Worm (Caenorhabditis elegans): Measurements from ENCODE around the gene ugt-38.
A peak's percentile ranks its signal among the peaks of the same experiment; 100 is the strongest.

ugt-38 gene

DNA sequence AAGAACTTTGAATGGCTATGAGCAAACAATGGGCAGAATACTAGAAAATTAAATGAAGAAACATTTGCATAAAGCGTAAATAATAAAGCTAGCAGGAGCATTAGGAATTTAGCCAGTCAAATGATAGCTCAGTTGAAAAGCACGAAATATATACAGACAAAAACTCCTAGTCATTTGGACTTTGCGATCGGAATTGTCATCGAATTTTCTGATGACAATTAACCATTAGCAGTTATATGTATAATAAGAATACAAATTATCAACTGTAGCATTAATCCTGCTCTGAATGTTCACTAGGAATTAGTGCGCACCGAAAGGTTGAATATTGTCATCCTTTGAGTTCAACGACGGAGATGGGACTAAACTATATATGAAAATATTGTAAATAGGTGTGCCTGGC lies at the start of gene ugt-38:
Gene ugt-38 (minus strand): TSS at position 101 of the 400 bp plus-strand sequence.
- TF ChIP-seq W03F9.2 (tag; optimal IDR thresholded peaks at IDR 0.05): no peak

DNA sequence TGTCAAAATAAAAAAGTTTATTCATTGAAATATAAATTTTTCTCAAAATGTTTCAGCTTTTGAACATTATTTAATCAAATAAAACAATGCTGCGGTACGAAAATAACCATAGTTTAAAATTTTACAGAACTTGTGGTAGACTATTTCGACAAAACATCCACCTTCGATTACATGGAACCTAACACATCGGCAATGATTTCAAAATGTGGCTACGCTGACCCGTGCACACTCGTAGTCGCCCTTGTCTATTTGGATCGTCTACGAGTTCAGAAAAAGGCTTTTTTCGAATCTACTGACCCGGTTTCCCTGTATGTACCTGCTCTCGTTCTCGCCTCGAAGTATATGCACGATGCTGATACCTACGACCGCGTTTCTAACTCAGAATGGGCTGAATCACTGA lies 49.8 kb upstream of the ugt-38 start:
- TF ChIP-seq dao-5 (tag; optimal IDR thresholded peaks at IDR 0.05): no peak

DNA sequence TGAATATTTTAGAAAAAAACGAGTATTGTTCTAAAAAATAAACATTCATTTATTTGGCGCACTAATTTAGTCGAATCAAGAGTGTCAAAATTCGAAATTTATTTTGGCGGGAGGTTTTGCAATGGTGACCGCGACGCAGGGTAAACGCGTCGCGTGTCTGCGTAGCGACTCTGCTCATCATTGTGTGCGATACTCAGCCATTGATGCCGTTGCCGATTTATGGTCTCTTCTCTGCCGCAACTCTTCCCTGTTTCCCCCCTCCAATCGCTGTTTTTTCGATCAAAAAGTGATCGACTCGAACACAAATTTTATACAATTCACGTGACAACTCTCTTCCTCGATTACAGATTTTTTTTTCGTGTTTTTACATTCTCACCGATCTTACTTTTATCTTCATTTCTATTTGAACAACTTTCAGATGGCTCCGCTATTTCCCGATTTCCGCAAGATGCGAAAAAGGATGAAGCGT lies 49.3 kb upstream of the ugt-38 start, which contains the start of gene F09G2.2:
Gene F09G2.2 (plus strand): TSS at position 419 of the 469 bp plus-strand sequence.
- TF ChIP-seq W03F9.2 (tag; optimal IDR thresholded peaks at IDR 0.05) (peak; percentile 93), dao-5 (tag; optimal IDR thresholded peaks at IDR 0.05) (no peak), him-1 (tag; optimal IDR thresholded peaks at IDR 0.05) (peak; percentile 52)

DNA sequence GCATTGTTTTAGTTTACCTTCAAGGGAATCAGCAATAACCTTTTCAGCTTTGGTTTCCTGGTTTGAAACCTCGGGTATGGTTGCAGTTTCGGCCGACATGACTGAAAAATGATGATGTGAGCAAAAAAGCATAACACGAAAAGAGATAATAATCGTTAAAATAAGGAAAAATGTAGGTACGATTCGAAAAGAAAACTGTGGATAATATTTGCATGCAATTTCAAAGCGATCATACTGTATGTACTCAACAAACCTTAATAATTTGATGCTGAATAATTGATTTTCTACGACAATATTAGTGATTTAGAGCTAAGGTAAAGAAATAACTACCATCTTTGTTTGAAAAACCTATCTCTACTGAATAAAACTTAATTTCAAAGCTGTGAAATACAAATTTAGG lies 48.8 kb upstream of the ugt-38 start, which contains the start of gene attf-2:
Gene attf-2 (minus strand): TSS at position 101 of the 400 bp plus-strand sequence.
- TF ChIP-seq him-1 (tag; optimal IDR thresholded peaks at IDR 0.05) (no peak), dao-5 (tag; optimal IDR thresholded peaks at IDR 0.05) (no peak), W03F9.2 (tag; optimal IDR thresholded peaks at IDR 0.05) (no peak)

DNA sequence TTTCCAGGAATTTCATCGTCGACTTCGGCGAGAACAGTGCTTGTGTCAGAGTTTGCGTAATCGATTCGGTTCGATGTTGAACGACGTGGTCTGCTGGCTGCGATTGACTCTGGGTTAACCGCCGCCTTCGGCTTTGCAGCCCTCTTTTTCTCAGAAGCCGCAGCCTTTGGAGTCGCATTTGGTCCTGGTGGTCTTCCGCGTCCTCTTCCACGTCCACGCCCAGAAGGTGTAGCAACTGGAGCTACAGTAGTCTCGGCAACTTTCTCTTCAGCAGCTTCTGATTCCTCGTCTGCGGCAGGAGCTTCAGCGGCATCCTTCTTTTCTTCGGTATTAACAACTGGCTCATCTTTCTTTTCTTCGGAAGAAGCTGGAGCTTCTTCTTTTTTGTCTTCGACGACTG lies 47.5 kb upstream of the ugt-38 start:
- TF ChIP-seq him-1 (tag; optimal IDR thresholded peaks at IDR 0.05) (no peak), W03F9.2 (tag; optimal IDR thresholded peaks at IDR 0.05) (no peak), dao-5 (tag; optimal IDR thresholded peaks at IDR 0.05) (no peak)

DNA sequence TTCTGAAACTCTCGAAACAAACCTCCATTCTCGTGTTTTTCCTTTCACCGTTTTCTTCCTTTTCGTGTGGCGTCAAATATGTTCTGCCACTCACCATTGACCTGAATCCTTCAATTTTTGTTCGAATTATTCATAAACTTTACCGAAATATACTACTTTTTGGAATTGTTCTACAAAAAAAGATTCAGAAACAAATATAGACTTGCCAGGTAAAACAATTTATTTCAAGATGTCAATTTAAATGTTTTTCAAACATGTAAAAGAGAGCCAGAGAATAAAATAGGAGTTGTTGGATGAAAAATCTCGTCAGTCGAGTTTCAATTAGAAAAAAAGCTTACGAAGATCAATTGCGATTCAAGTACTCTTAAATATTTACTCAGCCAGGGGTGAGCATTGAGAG lies 46.3 kb upstream of the ugt-38 start, which contains the start of gene F09G2.8:
Gene F09G2.8 (minus strand): TSS at position 101 of the 400 bp plus-strand sequence.
- no peak for TF ChIP-seq dao-5 (tag; optimal IDR thresholded peaks at IDR 0.05)
- TF ChIP-seq W03F9.2 (tag; optimal IDR thresholded peaks at IDR 0.05): no peak
- TF ChIP-seq him-1 (tag; optimal IDR thresholded peaks at IDR 0.05): no peak

DNA sequence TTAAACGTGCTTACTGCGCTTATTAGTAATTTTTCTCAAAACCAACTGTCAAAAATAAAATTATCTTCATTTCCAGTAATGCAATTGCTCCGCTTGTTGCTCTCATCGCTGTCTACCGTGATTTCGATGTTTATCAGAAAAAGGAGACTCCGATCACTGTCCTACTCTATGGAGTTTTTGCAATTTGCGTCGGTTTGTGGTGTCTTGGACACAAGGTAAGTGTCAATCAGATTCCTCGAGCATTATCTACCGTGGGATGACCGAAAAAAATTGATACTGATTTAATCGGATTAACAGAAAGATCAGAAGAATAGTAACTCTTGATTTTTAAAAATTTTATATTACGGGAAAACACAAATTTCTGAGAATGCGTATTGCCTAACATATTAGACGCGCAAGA lies 40.0 kb upstream of the ugt-38 start:
- TF ChIP-seq dao-5 (tag; optimal IDR thresholded peaks at IDR 0.05) (no peak), W03F9.2 (tag; optimal IDR thresholded peaks at IDR 0.05) (no peak), him-1 (tag; optimal IDR thresholded peaks at IDR 0.05) (no peak)

DNA sequence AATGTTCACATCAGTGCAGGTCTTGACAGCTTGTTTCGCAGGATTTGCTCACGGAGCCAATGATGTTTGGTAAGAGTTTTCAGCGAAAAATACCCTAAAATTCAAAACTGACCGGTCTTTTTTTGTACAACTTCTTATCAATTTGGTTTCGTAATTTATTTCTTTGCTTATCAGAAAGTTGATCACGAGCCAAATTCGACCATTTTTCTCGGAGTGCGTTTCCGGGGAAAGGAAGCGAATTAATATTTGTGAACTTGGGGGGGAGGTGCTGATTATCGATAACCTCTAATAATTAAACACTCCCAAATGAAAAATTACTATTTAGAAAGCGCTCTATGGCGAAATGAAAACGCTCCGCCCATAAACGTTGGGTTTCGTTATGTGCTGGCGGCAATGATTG lies 39.3 kb upstream of the ugt-38 start:
- TF ChIP-seq dao-5 (tag; optimal IDR thresholded peaks at IDR 0.05): no peak
- no peak for TF ChIP-seq him-1 (tag; optimal IDR thresholded peaks at IDR 0.05)
- no peak for TF ChIP-seq W03F9.2 (tag; optimal IDR thresholded peaks at IDR 0.05)

DNA sequence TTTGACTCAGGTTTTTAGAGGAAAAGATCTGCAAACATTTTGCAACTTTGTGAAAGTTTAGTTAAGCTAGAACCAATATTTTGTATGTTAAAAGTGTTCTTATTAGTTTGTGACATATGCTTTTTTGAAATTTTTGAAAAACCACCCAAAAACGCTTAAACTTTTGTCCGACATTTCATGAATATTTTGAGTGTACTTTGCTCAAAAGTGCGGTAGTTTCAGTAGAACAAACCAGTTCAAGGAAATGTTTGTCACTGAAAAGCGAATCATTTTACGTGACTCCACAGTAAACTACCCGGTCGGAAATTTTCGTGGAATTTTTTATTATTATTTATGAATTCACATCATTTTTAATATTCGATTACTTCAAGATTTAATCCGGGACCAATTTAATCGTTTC lies 37.3 kb upstream of the ugt-38 start, which contains the start of gene pitr-5:
Gene pitr-5 (plus strand): TSS at position 301 of the 400 bp plus-strand sequence.
- TF ChIP-seq him-1 (tag; optimal IDR thresholded peaks at IDR 0.05): no peak
- TF ChIP-seq W03F9.2 (tag; optimal IDR thresholded peaks at IDR 0.05): no peak
- TF ChIP-seq dao-5 (tag; optimal IDR thresholded peaks at IDR 0.05): no peak

DNA sequence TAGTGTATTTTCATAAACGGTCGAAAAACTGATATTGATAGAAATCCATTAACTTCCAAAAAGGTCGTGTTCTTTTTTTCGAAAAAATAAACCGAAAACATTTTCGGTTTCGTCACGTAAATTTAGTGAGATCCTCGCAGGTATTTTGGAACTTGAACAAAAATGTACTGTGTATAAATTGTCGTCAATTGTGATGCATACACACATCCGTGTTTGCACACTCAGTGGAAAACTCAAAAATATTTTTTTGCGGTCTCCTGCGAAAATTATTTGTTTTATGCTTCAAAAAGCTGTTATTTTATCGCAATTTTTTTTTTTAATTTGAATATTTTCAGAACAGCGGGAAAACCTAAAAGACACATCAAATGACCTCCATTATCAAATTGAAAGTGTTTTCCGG lies 31.6 kb upstream of the ugt-38 start, which contains the start of gene cpsf-2:
Gene cpsf-2 (plus strand): TSS at position 330 of the 400 bp plus-strand sequence.
- TF ChIP-seq dao-5 (tag; optimal IDR thresholded peaks at IDR 0.05) (no peak), W03F9.2 (tag; optimal IDR thresholded peaks at IDR 0.05) (no peak), him-1 (tag; optimal IDR thresholded peaks at IDR 0.05) (no peak)

DNA sequence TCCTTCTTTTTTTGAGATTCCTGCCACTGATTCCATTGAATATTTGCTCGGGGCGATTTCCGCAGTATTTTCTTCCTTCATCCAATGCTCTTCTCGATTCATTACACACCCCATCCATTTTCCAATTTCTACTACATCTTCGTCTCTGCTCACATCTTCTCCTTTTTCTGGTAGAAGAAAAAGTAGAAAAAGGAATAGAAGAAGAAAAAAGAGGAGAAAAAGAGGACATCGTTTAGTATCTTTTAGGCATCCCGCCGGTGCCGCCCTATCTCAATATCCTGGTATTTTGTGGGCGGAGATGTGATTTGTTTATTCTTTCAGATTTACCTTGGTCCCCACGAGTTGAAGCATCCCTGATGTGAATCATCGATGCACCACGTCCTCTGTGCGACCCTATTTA lies 27.9 kb upstream of the ugt-38 start, which contains the start of gene lgc-39:
Gene lgc-39 (plus strand): TSS at position 301 of the 400 bp plus-strand sequence.
- TF ChIP-seq dao-5 (tag; optimal IDR thresholded peaks at IDR 0.05): no peak
- no peak for TF ChIP-seq W03F9.2 (tag; optimal IDR thresholded peaks at IDR 0.05)
- TF ChIP-seq him-1 (tag; optimal IDR thresholded peaks at IDR 0.05): no peak

DNA sequence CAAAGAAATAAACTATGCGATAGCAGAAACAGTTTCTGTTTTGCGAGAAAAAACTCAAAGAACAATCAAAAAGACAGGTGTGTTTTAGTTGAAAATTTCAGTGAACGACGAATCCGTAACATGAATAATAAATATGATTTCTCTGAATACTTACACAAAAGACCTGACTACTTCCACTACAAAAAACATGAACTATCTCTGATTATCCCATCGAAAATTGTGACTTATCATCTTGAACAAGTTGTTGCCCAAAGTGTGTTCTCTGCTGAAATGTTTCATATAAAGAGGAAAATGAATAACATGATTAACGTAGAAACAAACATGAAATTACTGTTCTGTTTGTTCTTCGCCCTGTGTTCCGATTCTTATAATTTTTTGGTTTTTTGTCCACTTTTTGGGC lies 19.4 kb upstream of the ugt-38 start, which contains the start of gene ugt-36:
Gene ugt-36 (plus strand): TSS at position 301 of the 400 bp plus-strand sequence.
- no peak for TF ChIP-seq dao-5 (tag; optimal IDR thresholded peaks at IDR 0.05)
- no peak for TF ChIP-seq him-1 (tag; optimal IDR thresholded peaks at IDR 0.05)
- no peak for TF ChIP-seq W03F9.2 (tag; optimal IDR thresholded peaks at IDR 0.05)

DNA sequence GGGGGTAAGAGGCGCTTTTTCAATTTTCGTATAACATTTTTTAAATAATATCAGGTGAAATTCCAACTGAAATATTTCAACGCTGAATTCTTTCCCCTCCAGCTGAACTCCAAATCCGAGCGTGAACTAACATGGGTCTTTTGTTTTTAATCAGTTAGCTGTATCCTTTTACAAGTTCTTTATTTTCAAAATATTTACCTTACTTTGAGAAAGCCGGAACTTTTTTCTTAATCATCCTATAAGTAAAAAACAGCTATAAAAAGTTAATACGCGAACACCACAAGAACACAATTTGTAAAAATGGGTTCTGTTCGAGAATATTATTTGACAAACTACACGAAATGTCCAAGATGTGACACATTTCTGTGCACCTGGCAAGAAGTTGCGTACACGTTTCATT lies 16.9 kb upstream of the ugt-38 start, which contains the start of gene srh-83:
Gene srh-83 (plus strand): TSS at position 301 of the 400 bp plus-strand sequence.
- TF ChIP-seq W03F9.2 (tag; optimal IDR thresholded peaks at IDR 0.05): no peak
- no peak for TF ChIP-seq him-1 (tag; optimal IDR thresholded peaks at IDR 0.05)
- TF ChIP-seq dao-5 (tag; optimal IDR thresholded peaks at IDR 0.05): no peak

DNA sequence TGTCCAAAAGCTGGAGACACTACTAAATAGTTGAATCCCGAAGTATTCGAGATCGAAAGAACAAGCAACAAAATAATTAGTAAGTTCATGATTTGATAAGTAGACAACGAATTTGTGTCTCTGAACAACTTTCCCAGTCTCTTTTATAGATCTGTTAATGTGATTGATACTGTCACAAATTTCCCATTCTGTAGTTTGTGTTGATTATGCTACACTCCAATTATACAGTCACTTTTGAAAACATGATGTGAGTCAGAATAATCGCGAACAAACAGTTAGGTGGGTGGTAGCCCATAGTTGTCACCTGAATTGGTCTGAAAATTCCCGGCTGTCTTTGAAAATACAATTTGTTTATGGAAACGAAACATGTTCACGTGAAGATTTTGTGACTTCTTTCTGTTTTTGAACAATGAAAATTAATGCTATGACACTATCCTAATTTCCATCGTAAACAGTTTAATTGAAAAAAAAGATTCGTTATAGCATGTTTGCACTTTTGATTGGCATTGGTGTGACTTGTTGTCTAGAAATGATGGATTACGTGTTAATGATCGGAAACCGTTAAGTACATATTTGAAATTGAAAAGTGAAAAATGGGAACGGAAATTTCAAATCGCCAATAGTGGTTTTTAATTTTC lies 16.3 kb upstream of the ugt-38 start, which contains the start of gene ugt-41:
Gene ugt-41 (minus strand): TSS at position 119 of the 638 bp plus-strand sequence.
- TF ChIP-seq him-1 (tag; optimal IDR thresholded peaks at IDR 0.05) (no peak), dao-5 (tag; optimal IDR thresholded peaks at IDR 0.05) (no peak), W03F9.2 (tag; optimal IDR thresholded peaks at IDR 0.05) (no peak)
